Worm (Caenorhabditis elegans) whole organism, late embryonic: ENCODE results near the gene fbxl-2.
"Not testable (repeated sequence)": the region's sequence is repeated elsewhere in the genome, so short reads cannot be mapped to it uniquely, and the experiment has no call there.

Experiments used
- C08G9.2 ChIP-seq: sonication (generic microtip); optimal IDR thresholded peaks from 2 replicates; lab custom pipeline; 2016; ENCODE audit warnings: mild to moderate bottlenecking, missing genetic modification characterization, moderate library complexity, missing compliant biosample characterization
- F13H6.1 ChIP-seq: sonication (generic microtip); optimal IDR thresholded peaks from 2 replicates; lab custom pipeline; 2016; ENCODE audit warnings: missing genetic modification characterization, missing compliant biosample characterization
- ahr-1 ChIP-seq: sonication (generic microtip); optimal IDR thresholded peaks from 2 replicates; lab custom pipeline; 2016; ENCODE audit warnings: missing genetic modification characterization, missing compliant biosample characterization
- ama-1 ChIP-seq: fragments of 150-350 bp; optimal IDR thresholded peaks from 2 replicates; lab custom pipeline; 2014
- ceh-19 ChIP-seq: fragments of 200-800 bp; sonication (Bioruptor generic); optimal IDR thresholded peaks from 2 replicates; lab custom pipeline; 2018; ENCODE audit warnings: mild to moderate bottlenecking, missing genetic modification characterization, missing compliant biosample characterization
- ceh-22 ChIP-seq: sonication (generic microtip); optimal IDR thresholded peaks from 2 replicates; lab custom pipeline; 2017; ENCODE audit warnings: missing biosample characterization, missing genetic modification characterization
- ceh-31 ChIP-seq: sonication (generic microtip); optimal IDR thresholded peaks from 2 replicates; lab custom pipeline; 2016; ENCODE audit warnings: missing genetic modification characterization, missing compliant biosample characterization
- ceh-34 ChIP-seq: sonication (generic microtip); optimal IDR thresholded peaks from 2 replicates; lab custom pipeline; 2016; ENCODE audit warnings: mild to moderate bottlenecking, missing genetic modification characterization, missing compliant biosample characterization
- ceh-45 ChIP-seq: fragments of 200-800 bp; sonication (Bioruptor generic); IDR thresholded peaks from 2 replicates; pipeline ENCODE4 v1.3.6; 2022; ENCODE audit warnings: missing genetic modification reagents, missing genetic modification characterization, missing compliant biosample characterization
- ceh-9 ChIP-seq: sonication (generic microtip); optimal IDR thresholded peaks from 2 replicates; lab custom pipeline; 2016; ENCODE audit warnings: mild to moderate bottlenecking, missing genetic modification characterization, inconsistent platforms, missing compliant biosample characterization
- dve-1 ChIP-seq: sonication (generic microtip); optimal IDR thresholded peaks from 2 replicates; lab custom pipeline; 2017; ENCODE audit warnings: antibody characterized with exemption, mild to moderate bottlenecking, missing genetic modification characterization, missing compliant biosample characterization
- elt-2 ChIP-seq: sonication (generic microtip); optimal IDR thresholded peaks from 2 replicates; lab custom pipeline; 2016; ENCODE audit warnings: missing genetic modification reagents, missing genetic modification characterization, missing compliant biosample characterization
- ets-4 ChIP-seq: sonication (generic microtip); optimal IDR thresholded peaks from 2 replicates; lab custom pipeline; 2016; ENCODE audit warnings: missing genetic modification characterization, missing compliant biosample characterization
- eyg-1 ChIP-seq: sonication (generic microtip); optimal IDR thresholded peaks from 2 replicates; lab custom pipeline; 2016; ENCODE audit warnings: missing genotype, missing genetic modification characterization, missing compliant biosample characterization
- fax-1 ChIP-seq: sonication (generic microtip); optimal IDR thresholded peaks from 2 replicates; lab custom pipeline; 2016; ENCODE audit warnings: missing genotype, missing genetic modification characterization, missing compliant biosample characterization
- fkh-10 ChIP-seq: fragments of 150-350 bp; optimal IDR thresholded peaks from 2 replicates; lab custom pipeline; 2014; ENCODE audit warnings: missing biosample characterization, missing genetic modification reagents, missing genetic modification characterization
- fkh-6 ChIP-seq: sonication (generic microtip); optimal IDR thresholded peaks from 2 replicates; lab custom pipeline; 2016; ENCODE audit warnings: missing genetic modification characterization, missing compliant biosample characterization
- gmeb-2 ChIP-seq: sonication (generic microtip); optimal IDR thresholded peaks from 2 replicates; lab custom pipeline; 2016; ENCODE audit warnings: missing genetic modification characterization, inconsistent platforms, missing compliant biosample characterization
- hlh-30 ChIP-seq: sonication (generic microtip); optimal IDR thresholded peaks from 2 replicates; lab custom pipeline; 2017; ENCODE audit warnings: antibody characterized with exemption, missing genetic modification characterization, missing compliant biosample characterization; ENCODE audit not compliant: insufficient read depth
- lim-6 ChIP-seq: sonication (generic microtip); optimal IDR thresholded peaks from 2 replicates; lab custom pipeline; 2016; ENCODE audit warnings: missing genetic modification characterization, missing compliant biosample characterization
- lin-11 ChIP-seq: fragments of 200-800 bp; sonication (Bioruptor generic); optimal IDR thresholded peaks from 2 replicates; lab custom pipeline; 2018; ENCODE audit warnings: mild to moderate bottlenecking, missing genetic modification characterization, missing compliant biosample characterization
- nfya-1 ChIP-seq: sonication (generic microtip); optimal IDR thresholded peaks from 2 replicates; lab custom pipeline; 2017; ENCODE audit warnings: missing genetic modification characterization, mild to moderate bottlenecking, missing compliant biosample characterization, antibody characterized with exemption, moderate library complexity
- nhr-11 ChIP-seq: fragments of 150-350 bp; optimal IDR thresholded peaks from 2 replicates; lab custom pipeline; 2014; ENCODE audit warnings: missing biosample characterization, missing genetic modification characterization
- npax-4 ChIP-seq: sonication (generic microtip); optimal IDR thresholded peaks from 2 replicates; lab custom pipeline; 2016; ENCODE audit warnings: missing genetic modification characterization, missing compliant biosample characterization
- pag-3 ChIP-seq: sonication (generic microtip); optimal IDR thresholded peaks from 2 replicates; lab custom pipeline; 2016; ENCODE audit warnings: missing compliant biosample characterization, missing genetic modification characterization, borderline replicate concordance
- pax-1 ChIP-seq: fragments of 150-350 bp; optimal IDR thresholded peaks from 2 replicates; lab custom pipeline; 2014; ENCODE audit warnings: missing biosample characterization, missing genetic modification characterization
- pha-4 ChIP-seq: fragments of 150-350 bp; optimal IDR thresholded peaks from 2 replicates; lab custom pipeline; 2018; ENCODE audit warnings: missing biosample characterization, missing genetic modification reagents, missing genetic modification characterization
- rnt-1 ChIP-seq: sonication (generic microtip); optimal IDR thresholded peaks from 2 replicates; lab custom pipeline; 2016; ENCODE audit warnings: missing genetic modification characterization, missing compliant biosample characterization
- sdc-2 ChIP-seq: sonication (generic microtip); optimal IDR thresholded peaks from 2 replicates; lab custom pipeline; 2016; ENCODE audit warnings: missing genotype, missing genetic modification characterization, missing compliant biosample characterization
- sox-4 ChIP-seq: sonication (generic microtip); optimal IDR thresholded peaks from 2 replicates; lab custom pipeline; 2017; ENCODE audit warnings: mild to moderate bottlenecking, missing genetic modification characterization, inconsistent platforms, missing compliant biosample characterization
- tbx-2 ChIP-seq: sonication (generic microtip); optimal IDR thresholded peaks from 2 replicates; lab custom pipeline; 2016; ENCODE audit warnings: missing genetic modification characterization, missing compliant biosample characterization
- ttx-3 ChIP-seq: sonication (generic microtip); optimal IDR thresholded peaks from 2 replicates; lab custom pipeline; 2016; ENCODE audit warnings: missing genetic modification reagents, missing genetic modification characterization, missing compliant biosample characterization
- unc-55 ChIP-seq: sonication (generic microtip); optimal IDR thresholded peaks from 2 replicates; lab custom pipeline; 2017; ENCODE audit warnings: missing biosample characterization, missing genetic modification reagents, missing genetic modification characterization
- unc-86 ChIP-seq: sonication (generic microtip); optimal IDR thresholded peaks from 2 replicates; lab custom pipeline; 2016; ENCODE audit warnings: missing genetic modification characterization, missing compliant biosample characterization
- ztf-16 ChIP-seq: sonication (generic microtip); optimal IDR thresholded peaks from 2 replicates; lab custom pipeline; 2017; ENCODE audit warnings: missing genetic modification characterization, missing compliant biosample characterization

Gene fbxl-2

ce11 chrIII:4779855-4780254 lies 22.8 kb downstream of the fbxl-2 start, which contains the start of gene B0393.9:
B0393.9 (minus strand) TSS chrIII:4780157.
- TF ChIP-seq tbx-2: no peak
- TF ChIP-seq nhr-11 (tag; lab: Kevin White, UChicago): no peak
- no peak for TF ChIP-seq unc-55
- TF ChIP-seq elt-2 (tag; lab: Kevin White, UChicago): no peak
- no peak for TF ChIP-seq hlh-30
- no peak for TF ChIP-seq ahr-1
- TF ChIP-seq fkh-10 (GFP tag; lab: Kevin White, UChicago): no peak
- TF ChIP-seq ceh-45 (GFP tag; lab: Robert Waterston, UW): no peak
- no peak for TF ChIP-seq C08G9.2 (tag; lab: Kevin White, UChicago)
- no peak for TF ChIP-seq sox-4
- no peak for TF ChIP-seq ceh-9 (tag; lab: Kevin White, UChicago)
- TF ChIP-seq eyg-1 (tag; lab: Kevin White, UChicago): no peak
- no peak for TF ChIP-seq pax-1 (tag; lab: Kevin White, UChicago)
- TF ChIP-seq fkh-6 (tag; lab: Kevin White, UChicago): no peak
- TF ChIP-seq rnt-1 (tag; lab: Kevin White, UChicago): no peak
- TF ChIP-seq ceh-22: no peak
- no peak for TF ChIP-seq sdc-2
- TF ChIP-seq ceh-34: no peak
- no peak for TF ChIP-seq dve-1 (tag; lab: Kevin White, UChicago)

ce11 chrIII:4781937-4782576 lies 25.0 kb downstream of the fbxl-2 start, which contains the start of the genes gex-5 and C38D4.10:
gex-5 (minus strand) TSS chrIII:4781987.
C38D4.10 (plus strand) TSS chrIII:4782526.
- not testable (repeated sequence) for TF ChIP-seq fkh-6 (tag; lab: Kevin White, UChicago); lim-6 (tag; lab: Kevin White, UChicago); sdc-2

- not testable (repeated sequence) for TF ChIP-seq dve-1 (tag; lab: Kevin White, UChicago); ceh-19 (GFP tag; lab: Kevin White, UChicago); pha-4 (tag; lab: Kevin White, UChicago)
Observed at ce11 chrIII:4785131-4785530, 28.1 kb downstream of the fbxl-2 start, which contains the start of gene enu-3.2. enu-3.2 (minus strand) TSS chrIII:4785235.

ce11 chrIII:4785714-4786113 lies 28.7 kb downstream of the fbxl-2 start, which contains the start of gene mel-28:
mel-28 (plus strand) TSS chrIII:4786080.
- no peak for TF ChIP-seq ets-4 (tag; lab: Kevin White, UChicago)
- TF ChIP-seq ztf-16 (tag; lab: Kevin White, UChicago): no peak
- no peak for TF ChIP-seq ceh-19 (GFP tag; lab: Kevin White, UChicago)
- TF ChIP-seq unc-86 (tag; lab: Kevin White, UChicago): no peak
- no peak for TF ChIP-seq gmeb-2 (tag; lab: Kevin White, UChicago)
- no peak for TF ChIP-seq pha-4 (tag; lab: Kevin White, UChicago)
- no peak for TF ChIP-seq ceh-9 (tag; lab: Kevin White, UChicago)
- TF ChIP-seq F13H6.1 (tag; lab: Kevin White, UChicago): no peak
- no peak for TF ChIP-seq ceh-34

ce11 chrIII:4792560-4793136 lies 35.6 kb downstream of the fbxl-2 start, which contains the start of gene mip-1:
mip-1 (plus strand) TSS chrIII:4793086.
- TF ChIP-seq pag-3 (tag; lab: Kevin White, UChicago) (no peak), rnt-1 (tag; lab: Kevin White, UChicago) (no peak), ttx-3 (no peak), ceh-22 (no peak), ama-1 (no peak)

- TF ChIP-seq nfya-1 (tag; lab: Kevin White, UChicago) (peak; percentile 45), ceh-31 (tag; lab: Kevin White, UChicago) (peak; percentile 26), ceh-19 (GFP tag; lab: Kevin White, UChicago) (no peak), lin-11 (no peak), tbx-2 (peak; percentile 19), ets-4 (tag; lab: Kevin White, UChicago) (peak; percentile 48), npax-4 (tag; lab: Kevin White, UChicago) (no peak), elt-2 (tag; lab: Kevin White, UChicago) (peak; percentile 16), fax-1 (tag; lab: Kevin White, UChicago) (no peak), hlh-30 (peak; percentile 20)
Observed at ce11 chrIII:4796039-4796438, 39.0 kb downstream of the fbxl-2 start.
